Worm (Caenorhabditis elegans) whole organism, L3 larva: ENCODE results near the gene C16D9.4.

Source experiments
- aly-2 ChIP-seq: fragments of 150-350 bp; optimal IDR thresholded peaks from 2 replicates; lab custom pipeline; 2014; ENCODE audit warnings: missing biosample characterization, missing genetic modification characterization
- fkh-10 ChIP-seq: sonication (generic microtip); optimal IDR thresholded peaks from 2 replicates; lab custom pipeline; 2017; ENCODE audit warnings: missing biosample characterization, missing genetic modification reagents, missing genetic modification characterization
- mml-1 ChIP-seq: fragments of 150-350 bp; sonication (generic microtip); optimal IDR thresholded peaks from 3 replicates; lab custom pipeline; 2014; ENCODE audit warnings: missing biosample characterization, missing genetic modification characterization
- nhr-12 ChIP-seq: fragments of 150-350 bp; optimal IDR thresholded peaks from 2 replicates; lab custom pipeline; 2014; ENCODE audit warnings: missing biosample characterization, missing genetic modification characterization
- nhr-76 ChIP-seq: fragments of 150-350 bp; sonication (generic microtip); optimal IDR thresholded peaks from 5 replicates; lab custom pipeline; 2014; ENCODE audit warnings: missing biosample characterization, missing genetic modification characterization
- tbx-2 ChIP-seq: sonication (generic microtip); optimal IDR thresholded peaks from 2 replicates; lab custom pipeline; 2016; ENCODE audit warnings: mild to moderate bottlenecking, missing genetic modification characterization, missing compliant biosample characterization
- zag-1 ChIP-seq: fragments of 150-350 bp; optimal IDR thresholded peaks from 2 replicates; lab custom pipeline; 2014; ENCODE audit warnings: missing biosample characterization, missing genetic modification characterization
- ztf-4 ChIP-seq: fragments of 150-350 bp; optimal IDR thresholded peaks from 2 replicates; lab custom pipeline; 2014; ENCODE audit warnings: missing biosample characterization, missing genetic modification characterization

DNA sequence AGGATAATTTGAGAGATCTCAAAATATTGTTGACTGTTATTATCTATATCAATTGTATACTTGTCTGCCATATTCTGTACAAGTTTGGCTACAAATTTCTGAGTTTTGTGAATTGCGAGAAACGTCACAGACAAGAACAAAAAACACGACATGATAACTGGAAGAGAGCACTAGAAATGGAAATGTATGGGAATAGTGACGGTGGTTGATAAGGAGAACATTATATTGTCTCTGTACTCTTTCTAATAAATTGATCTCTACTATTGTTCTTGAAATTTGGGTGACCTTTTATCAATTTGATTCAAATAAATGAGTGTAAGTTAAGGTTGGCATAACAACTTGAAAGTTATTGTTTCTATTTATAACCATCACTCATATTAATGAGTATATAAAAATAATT, 29.9 kb downstream of the C16D9.4 start:
- TF ChIP-seq aly-2 (tag; lab: Kevin White, UChicago) (no peak), ztf-4 (no peak), zag-1 (tag; lab: Kevin White, UChicago) (no peak), nhr-12 (no peak), mml-1 (tag; lab: Kevin White, UChicago) (no peak), fkh-10 (GFP tag; lab: Kevin White, UChicago) (no peak), tbx-2 (no peak), nhr-76 (tag; lab: Kevin White, UChicago) (no peak)
